Worm (Caenorhabditis elegans): ENCODE results near the gene F57H12.6.

DNA sequence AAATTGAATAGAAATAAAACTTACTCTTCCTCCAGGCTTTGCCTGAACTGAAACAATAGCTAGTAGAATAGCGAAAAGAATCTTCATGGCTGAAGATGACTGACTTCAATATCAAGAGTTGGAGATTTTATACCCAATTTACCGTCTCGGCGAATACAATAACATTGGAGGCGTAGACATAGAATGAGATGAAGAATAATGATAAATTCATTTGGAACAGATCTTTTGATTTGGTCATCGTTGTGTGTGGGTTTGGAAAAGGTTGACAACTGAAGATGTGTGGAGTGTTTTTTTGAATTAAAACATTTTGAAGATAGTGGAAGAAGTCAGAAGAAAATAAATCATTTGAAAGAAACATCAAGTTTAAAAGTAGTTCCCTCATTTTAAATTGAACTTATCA is at the start of gene F57H12.6:
- TF ChIP-seq eyg-1 (tag; optimal IDR thresholded peaks at IDR 0.05) = no peak
- no peak for TF ChIP-seq pat-9 (tag; optimal IDR thresholded peaks at IDR 0.05)
- no peak for TF ChIP-seq rnt-1 (tag; optimal IDR thresholded peaks at IDR 0.05)
- TF ChIP-seq tbx-2 (tag; optimal IDR thresholded peaks at IDR 0.05) = no peak
- TF ChIP-seq lin-11 (tag; optimal IDR thresholded peaks at IDR 0.05) = no peak
- no peak for TF ChIP-seq hlh-30 (tag; optimal IDR thresholded peaks at IDR 0.05; ENCODE audit: insufficient read depth)
- no peak for TF ChIP-seq sdc-2 (tag; optimal IDR thresholded peaks at IDR 0.05)
- no peak for TF ChIP-seq nfya-1 (tag; optimal IDR thresholded peaks at IDR 0.05)
- TF ChIP-seq che-1 (tag; optimal IDR thresholded peaks at IDR 0.05) = no peak
- no peak for TF ChIP-seq ahr-1 (tag; optimal IDR thresholded peaks at IDR 0.05)
